Fruit fly (Drosophila melanogaster) whole organism, prepupa: ENCODE measurements around the gene Srp68.

ENCODE experiments used
- CG6276 ChIP-seq: fragments of 200-800 bp; sonication (Bioruptor generic); optimal IDR thresholded peaks from 2 replicates; lab custom pipeline; 2017; ENCODE audit warnings: missing biosample characterization, mild to moderate bottlenecking, missing genetic modification characterization
- Ets96B ChIP-seq: fragments of 200-800 bp; optimal IDR thresholded peaks from 2 replicates; lab custom pipeline; 2019; ENCODE audit warnings: missing biosample characterization, mild to moderate bottlenecking, missing genetic modification characterization, moderate library complexity
- Sox102F ChIP-seq: fragments of 200-800 bp; sonication (Bioruptor generic); optimal IDR thresholded peaks from 2 replicates; lab custom pipeline; 2016; ENCODE audit warnings: missing biosample characterization, mild to moderate bottlenecking, missing genetic modification characterization
- acj6 ChIP-seq: fragments of 200-800 bp; sonication (Bioruptor generic); optimal IDR thresholded peaks from 3 replicates; lab custom pipeline; 2016; ENCODE audit warnings: missing biosample characterization, missing genetic modification characterization
- esn ChIP-seq: fragments of 200-800 bp; sonication (Bioruptor generic); optimal IDR thresholded peaks from 2 replicates; lab custom pipeline; 2016; ENCODE audit warnings: missing biosample characterization, mild to moderate bottlenecking, missing genetic modification characterization, moderate library complexity

DNA sequence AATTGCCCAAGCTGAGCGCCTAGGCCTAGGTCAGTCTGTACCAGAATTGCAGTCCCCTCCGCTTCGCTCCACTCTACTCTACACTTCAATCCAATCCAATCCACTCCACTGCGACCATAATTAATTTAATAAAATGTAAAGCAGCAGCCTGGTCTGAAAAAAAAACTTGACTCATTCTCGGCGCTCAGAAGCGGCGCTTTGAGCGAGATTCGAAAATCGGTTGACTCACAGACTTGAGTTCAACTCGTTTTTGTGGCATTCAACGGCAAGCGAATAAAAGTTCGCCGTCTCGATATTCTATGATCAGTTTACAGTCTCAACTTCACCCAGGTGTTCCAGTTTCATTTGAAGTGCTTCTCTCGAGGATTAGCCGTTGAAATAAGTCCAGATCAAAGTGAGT lies 6.6 kb downstream of the Srp68 start, which contains the start of gene CG13314:
- no peak for TF ChIP-seq acj6 (GFP tag; lab: Kevin White, UChicago)
- no peak for TF ChIP-seq Ets96B
- TF ChIP-seq Sox102F (GFP tag; lab: Kevin White, UChicago), result no peak
- no peak for TF ChIP-seq CG6276 (GFP tag; lab: Kevin White, UChicago)
- TF ChIP-seq esn (GFP tag; lab: Kevin White, UChicago), result no peak
